Worm (Caenorhabditis elegans) whole organism, L1 larva: ENCODE data around the gene Y105C5B.17.

Experiments used
- efl-3 ChIP-seq: fragments of 200-800 bp; sonication (Bioruptor generic); optimal IDR thresholded peaks from 2 replicates; lab custom pipeline; 2018; ENCODE audit warnings: mild to moderate bottlenecking, missing genetic modification characterization, missing compliant biosample characterization
- elt-2 ChIP-seq: sonication (generic microtip); optimal IDR thresholded peaks from 2 replicates; lab custom pipeline; 2016; ENCODE audit warnings: missing genetic modification characterization, mild to moderate bottlenecking, inconsistent platforms, missing compliant biosample characterization, missing genetic modification reagents
- mdl-1 ChIP-seq, 2 experiments: fragments of 150-350 bp; optimal IDR thresholded peaks; 2 replicates each; lab custom pipeline; 2014 to 2017; ENCODE audit warnings: missing biosample characterization in 2 of 2, missing genetic modification characterization in 2 of 2, inconsistent platforms in 1 of 2
- zag-1 ChIP-seq: fragments of 150-350 bp; optimal IDR thresholded peaks from 2 replicates; lab custom pipeline; 2014; ENCODE audit warnings: missing biosample characterization, missing genetic modification characterization
- ztf-4 ChIP-seq: fragments of 150-350 bp; optimal IDR thresholded peaks from 2 replicates; lab custom pipeline; 2014; ENCODE audit warnings: missing biosample characterization, missing genetic modification characterization

DNA sequence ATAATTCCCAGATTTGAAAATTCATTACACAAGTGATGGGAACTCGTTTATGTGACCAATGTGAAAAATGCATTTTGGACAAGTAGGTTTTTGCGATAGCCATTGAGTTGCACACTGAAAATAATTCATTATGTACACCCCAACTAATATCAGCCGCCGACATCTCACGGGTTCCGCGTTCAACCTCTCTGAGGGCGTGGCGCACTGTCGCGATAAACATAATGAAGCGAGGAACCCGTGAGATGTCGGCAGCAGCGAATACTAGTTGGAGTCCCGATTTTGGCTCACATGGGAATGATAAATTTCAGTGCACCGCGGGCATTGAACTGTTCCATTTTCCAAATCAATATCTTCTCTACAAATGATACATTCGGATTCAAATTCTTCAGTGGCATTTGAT, 25.8 kb upstream of the Y105C5B.17 start:
- TF ChIP-seq elt-2 (no peak), ztf-4 (tag; lab: Kevin White, UChicago) (no peak), zag-1 (tag; lab: Kevin White, UChicago) (no peak), efl-3 (no peak), mdl-1 (tag; optimal IDR thresholded peaks at IDR 0.05; lab: Kevin White, UChicago) (no peak)
